Fruit fly (Drosophila melanogaster) whole organism, adult: ENCODE data around the gene CG32857.

ENCODE experiments used
- CG11617 ChIP-seq: fragments of 200-800 bp; sonication (Bioruptor generic); optimal IDR thresholded peaks from 2 replicates; lab custom pipeline; 2017; ENCODE audit warnings: mild to moderate bottlenecking, missing biosample characterization, missing genetic modification reagents, missing genetic modification characterization
- CG5204 ChIP-seq: fragments of 200-800 bp; sonication (Bioruptor generic); optimal IDR thresholded peaks from 2 replicates; lab custom pipeline; 2016; ENCODE audit warnings: missing biosample characterization, missing genetic modification characterization
- Hr96 ChIP-seq: fragments of 200-800 bp; sonication (Bioruptor generic); optimal IDR thresholded peaks from 2 replicates; lab custom pipeline; 2016; ENCODE audit warnings: missing biosample characterization, missing genetic modification characterization
- tj ChIP-seq: fragments of 200-800 bp; sonication (Bioruptor generic); optimal IDR thresholded peaks from 3 replicates; lab custom pipeline; 2017; ENCODE audit warnings: missing biosample characterization, mild to moderate bottlenecking, missing genetic modification characterization, moderate library complexity

DNA sequence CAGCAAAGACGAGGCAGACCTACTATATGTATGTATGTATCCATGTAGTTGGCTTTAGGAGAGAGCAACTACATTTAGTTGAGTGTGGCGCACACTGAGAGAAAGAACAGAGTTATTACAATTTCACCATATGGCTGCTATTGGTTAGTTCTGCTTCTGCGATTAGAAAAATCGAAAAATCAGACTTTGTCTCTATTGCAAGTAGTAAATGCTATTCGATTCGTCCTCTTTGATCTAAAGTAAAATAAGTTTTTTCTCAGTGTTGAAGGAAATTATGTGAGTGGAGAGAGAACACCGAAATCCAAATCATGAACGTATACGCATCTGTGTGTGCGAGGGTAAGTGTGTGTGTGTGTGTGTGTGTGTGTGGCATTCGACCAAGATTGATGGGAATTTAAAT, 23.5 kb downstream of the CG32857 start:
- TF ChIP-seq Hr96 (GFP tag; lab: Kevin White, UChicago) (no peak), tj (GFP tag; lab: Kevin White, UChicago) (no peak), CG5204 (no peak), CG11617 (no peak)
